Worm (Caenorhabditis elegans) whole organism, late embryonic: Measurements from ENCODE around the gene him-6.
"Not testable (repeated sequence)": the region's sequence is repeated elsewhere in the genome, so short reads cannot be mapped to it uniquely, and the experiment has no call there.

Experiments
- F13H6.1 ChIP-seq: sonication (generic microtip); optimal IDR thresholded peaks from 2 replicates; lab custom pipeline; 2016; ENCODE audit warnings: missing genetic modification characterization, missing compliant biosample characterization
- K02D7.2 ChIP-seq: sonication (generic microtip); optimal IDR thresholded peaks from 2 replicates; lab custom pipeline; 2017; ENCODE audit warnings: mild to moderate bottlenecking, missing genetic modification characterization, missing compliant biosample characterization
- K09A11.1 ChIP-seq: sonication (generic microtip); optimal IDR thresholded peaks from 2 replicates; lab custom pipeline; 2017; ENCODE audit warnings: antibody characterized with exemption, mild to moderate bottlenecking, missing genetic modification characterization, missing compliant biosample characterization; ENCODE audit not compliant: insufficient read depth
- ama-1 ChIP-seq: fragments of 150-350 bp; optimal IDR thresholded peaks from 2 replicates; lab custom pipeline; 2014
- ceh-14 ChIP-seq: sonication (generic microtip); optimal IDR thresholded peaks from 2 replicates; lab custom pipeline; 2016; ENCODE audit warnings: missing genotype, missing genetic modification characterization, missing compliant biosample characterization
- ceh-19 ChIP-seq: fragments of 200-800 bp; sonication (Bioruptor generic); optimal IDR thresholded peaks from 2 replicates; lab custom pipeline; 2018; ENCODE audit warnings: mild to moderate bottlenecking, missing genetic modification characterization, missing compliant biosample characterization
- ceh-30 ChIP-seq: fragments of 150-350 bp; optimal IDR thresholded peaks from 2 replicates; lab custom pipeline; 2014; ENCODE audit warnings: missing biosample characterization, missing genetic modification characterization
- ceh-45 ChIP-seq: fragments of 200-800 bp; sonication (Bioruptor generic); IDR thresholded peaks from 2 replicates; pipeline ENCODE4 v1.3.6; 2022; ENCODE audit warnings: missing genetic modification reagents, missing genetic modification characterization, missing compliant biosample characterization
- elt-2 ChIP-seq: sonication (generic microtip); optimal IDR thresholded peaks from 2 replicates; lab custom pipeline; 2016; ENCODE audit warnings: missing genetic modification reagents, missing genetic modification characterization, missing compliant biosample characterization
- elt-4 ChIP-seq: sonication (generic microtip); optimal IDR thresholded peaks from 2 replicates; lab custom pipeline; 2016; ENCODE audit warnings: missing genetic modification characterization, missing compliant biosample characterization
- fkh-10 ChIP-seq: fragments of 150-350 bp; optimal IDR thresholded peaks from 2 replicates; lab custom pipeline; 2014; ENCODE audit warnings: missing biosample characterization, missing genetic modification reagents, missing genetic modification characterization
- fkh-6 ChIP-seq: sonication (generic microtip); optimal IDR thresholded peaks from 2 replicates; lab custom pipeline; 2016; ENCODE audit warnings: missing genetic modification characterization, missing compliant biosample characterization
- gmeb-2 ChIP-seq: sonication (generic microtip); optimal IDR thresholded peaks from 2 replicates; lab custom pipeline; 2016; ENCODE audit warnings: missing genetic modification characterization, inconsistent platforms, missing compliant biosample characterization
- hlh-15 ChIP-seq: sonication (generic microtip); optimal IDR thresholded peaks from 2 replicates; lab custom pipeline; 2016; ENCODE audit warnings: missing genetic modification characterization, missing compliant biosample characterization
- hlh-30 ChIP-seq: sonication (generic microtip); optimal IDR thresholded peaks from 2 replicates; lab custom pipeline; 2017; ENCODE audit warnings: antibody characterized with exemption, missing genetic modification characterization, missing compliant biosample characterization; ENCODE audit not compliant: insufficient read depth
- hlh-8 ChIP-seq: sonication (generic microtip); optimal IDR thresholded peaks from 2 replicates; lab custom pipeline; 2016; ENCODE audit warnings: missing genotype, missing genetic modification characterization, missing compliant biosample characterization
- lim-6 ChIP-seq: sonication (generic microtip); optimal IDR thresholded peaks from 2 replicates; lab custom pipeline; 2016; ENCODE audit warnings: missing genetic modification characterization, missing compliant biosample characterization
- madf-2 ChIP-seq: sonication (generic microtip); optimal IDR thresholded peaks from 2 replicates; lab custom pipeline; 2017; ENCODE audit warnings: missing genetic modification characterization, missing compliant biosample characterization
- mec-3 ChIP-seq: sonication (generic microtip); optimal IDR thresholded peaks from 2 replicates; lab custom pipeline; 2016; ENCODE audit warnings: borderline replicate concordance, missing genetic modification characterization, missing compliant biosample characterization
- nfya-1 ChIP-seq: sonication (generic microtip); optimal IDR thresholded peaks from 2 replicates; lab custom pipeline; 2017; ENCODE audit warnings: missing genetic modification characterization, mild to moderate bottlenecking, missing compliant biosample characterization, antibody characterized with exemption, moderate library complexity
- npax-4 ChIP-seq: sonication (generic microtip); optimal IDR thresholded peaks from 2 replicates; lab custom pipeline; 2016; ENCODE audit warnings: missing genetic modification characterization, missing compliant biosample characterization
- odd-2 ChIP-seq: sonication (generic microtip); optimal IDR thresholded peaks from 2 replicates; lab custom pipeline; 2017; ENCODE audit warnings: antibody characterized with exemption, mild to moderate bottlenecking, missing genetic modification characterization, missing compliant biosample characterization
- pax-1 ChIP-seq: fragments of 150-350 bp; optimal IDR thresholded peaks from 2 replicates; lab custom pipeline; 2014; ENCODE audit warnings: missing biosample characterization, missing genetic modification characterization
- pha-2 ChIP-seq: sonication (generic microtip); optimal IDR thresholded peaks from 2 replicates; lab custom pipeline; 2017; ENCODE audit warnings: mild to moderate bottlenecking, missing genetic modification characterization, missing compliant biosample characterization
- pha-4 ChIP-seq: fragments of 150-350 bp; optimal IDR thresholded peaks from 2 replicates; lab custom pipeline; 2018; ENCODE audit warnings: missing biosample characterization, missing genetic modification reagents, missing genetic modification characterization
- pqm-1 ChIP-seq: sonication (generic microtip); optimal IDR thresholded peaks from 2 replicates; lab custom pipeline; 2016; ENCODE audit warnings: missing genetic modification characterization, missing compliant biosample characterization
- ref-2 ChIP-seq: sonication (generic microtip); optimal IDR thresholded peaks from 2 replicates; lab custom pipeline; 2016; ENCODE audit warnings: missing genetic modification characterization, missing compliant biosample characterization
- sdc-2 ChIP-seq: sonication (generic microtip); optimal IDR thresholded peaks from 2 replicates; lab custom pipeline; 2016; ENCODE audit warnings: missing genotype, missing genetic modification characterization, missing compliant biosample characterization
- sox-2 ChIP-seq: fragments of 200-800 bp; sonication (Bioruptor generic); IDR thresholded peaks from 2 replicates; pipeline ENCODE4 v1.3.6; 2022; ENCODE audit warnings: missing genetic modification reagents, missing genetic modification characterization, missing compliant biosample characterization
- tbx-2 ChIP-seq: sonication (generic microtip); optimal IDR thresholded peaks from 2 replicates; lab custom pipeline; 2016; ENCODE audit warnings: missing genetic modification characterization, missing compliant biosample characterization
- tbx-7 ChIP-seq: sonication (generic microtip); optimal IDR thresholded peaks from 2 replicates; lab custom pipeline; 2016; ENCODE audit warnings: missing genotype, missing genetic modification characterization, missing compliant biosample characterization
- ttx-3 ChIP-seq: sonication (generic microtip); optimal IDR thresholded peaks from 2 replicates; lab custom pipeline; 2016; ENCODE audit warnings: missing genetic modification reagents, missing genetic modification characterization, missing compliant biosample characterization
- unc-55 ChIP-seq: sonication (generic microtip); optimal IDR thresholded peaks from 2 replicates; lab custom pipeline; 2017; ENCODE audit warnings: missing biosample characterization, missing genetic modification reagents, missing genetic modification characterization
- zip-5 ChIP-seq: sonication (generic microtip); optimal IDR thresholded peaks from 2 replicates; lab custom pipeline; 2016; ENCODE audit warnings: missing genetic modification characterization, missing compliant biosample characterization
- ztf-16 ChIP-seq: sonication (generic microtip); optimal IDR thresholded peaks from 2 replicates; lab custom pipeline; 2017; ENCODE audit warnings: missing genetic modification characterization, missing compliant biosample characterization

The him-6 gene

ce11 chrIV:12464822-12465221 is 25.8 kb upstream of the him-6 start:
- TF ChIP-seq unc-55 (GFP tag; lab: Kevin White, UChicago) (no peak), ceh-14 (tag; lab: Kevin White, UChicago) (no peak), ztf-16 (no peak), ceh-30 (tag; lab: Kevin White, UChicago) (no peak), ceh-45 (no peak), fkh-10 (GFP tag; lab: Kevin White, UChicago) (no peak), pha-4 (tag; lab: Kevin White, UChicago) (no peak), odd-2 (no peak), ref-2 (tag; lab: Kevin White, UChicago) (no peak), K02D7.2 (no peak), sdc-2 (tag; lab: Kevin White, UChicago) (no peak), zip-5 (no peak), pha-2 (no peak), elt-2 (no peak), F13H6.1 (tag; lab: Kevin White, UChicago) (no peak), fkh-6 (tag; lab: Kevin White, UChicago) (no peak)

DNA sequence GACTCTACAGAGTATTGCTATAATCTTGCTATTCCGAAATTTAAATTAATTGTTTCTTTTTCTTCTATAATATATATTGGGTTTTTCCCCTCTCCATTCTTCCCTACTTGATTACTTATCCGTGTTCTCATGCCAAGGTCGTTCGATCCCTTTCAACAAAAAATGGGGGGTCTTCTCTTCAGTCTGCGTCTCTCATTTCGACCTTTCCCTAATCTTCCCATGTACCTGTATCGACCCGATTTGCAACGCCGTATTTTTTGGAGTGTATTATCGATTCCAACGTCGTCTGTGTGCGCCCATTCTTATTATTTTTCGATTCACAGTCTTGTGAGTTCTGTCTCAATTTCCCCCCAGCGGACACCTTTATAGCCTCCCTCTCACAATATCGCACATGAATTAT is 22.8 kb upstream of the him-6 start:
- TF ChIP-seq ceh-45 = no peak
- no peak for TF ChIP-seq mec-3 (tag; lab: Kevin White, UChicago)
- TF ChIP-seq hlh-15 (tag; lab: Kevin White, UChicago) = no peak
- no peak for TF ChIP-seq sox-2 (GFP tag; lab: Robert Waterston, UW)
- no peak for TF ChIP-seq odd-2
- TF ChIP-seq ceh-19 (GFP tag; lab: Kevin White, UChicago) = no peak
- no peak for TF ChIP-seq tbx-2 (tag; lab: Kevin White, UChicago)
- TF ChIP-seq tbx-7 (tag; lab: Kevin White, UChicago) = no peak
- no peak for TF ChIP-seq ttx-3
- TF ChIP-seq, all 69 proteins: peak for 0

DNA sequence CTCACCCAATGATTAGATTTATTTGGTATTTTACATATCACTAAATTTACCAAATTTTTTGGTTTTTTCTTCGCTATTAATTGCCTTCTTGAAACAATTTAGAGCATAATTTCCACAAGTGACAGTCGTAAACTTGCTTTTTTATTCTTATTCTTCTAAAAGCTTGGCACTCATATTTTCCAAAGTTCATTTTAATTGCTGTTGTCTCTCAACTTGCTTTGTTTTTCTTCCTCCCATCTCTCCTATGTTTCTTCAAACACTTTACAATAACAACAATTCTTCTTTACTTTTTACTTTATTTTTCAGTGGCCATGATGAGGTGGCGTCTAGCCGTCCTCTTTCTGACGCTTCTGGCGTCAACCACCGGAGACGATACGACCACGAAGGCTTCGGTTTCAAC is 22.2 kb upstream of the him-6 start, which contains the start of gene igdb-2:
igdb-2 (plus strand) TSS at position 301 of the 400 bp plus-strand sequence.
- TF ChIP-seq K09A11.1 (tag; lab: Kevin White, UChicago) (no peak), nfya-1 (no peak), npax-4 (tag; lab: Kevin White, UChicago) (no peak), pha-2 (no peak), fkh-6 (tag; lab: Kevin White, UChicago) (no peak), gmeb-2 (tag; lab: Kevin White, UChicago) (no peak), madf-2 (tag; lab: Kevin White, UChicago) (no peak), pax-1 (tag; lab: Kevin White, UChicago) (no peak), odd-2 (no peak), elt-4 (no peak), hlh-8 (tag; lab: Kevin White, UChicago) (no peak)

DNA sequence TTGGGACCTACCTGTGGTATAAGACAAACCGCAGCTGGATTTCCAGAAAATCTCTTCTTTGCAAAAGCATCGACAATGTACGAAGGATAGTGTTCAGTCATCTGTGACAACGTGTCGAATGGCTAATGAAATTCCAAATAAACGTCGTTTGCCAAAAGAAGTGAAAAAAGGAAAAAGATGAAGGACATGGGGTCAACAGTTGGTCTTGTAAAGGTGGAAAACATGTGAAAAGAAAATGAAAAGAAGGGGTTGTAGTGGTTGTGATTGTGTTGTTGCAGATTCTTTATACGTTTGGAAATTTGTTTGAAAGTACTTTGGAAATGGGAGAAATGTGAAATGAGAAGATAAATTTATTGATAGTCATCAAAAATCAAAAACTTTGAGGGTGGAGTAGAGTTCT is 13.6 kb upstream of the him-6 start, which contains the start of gene T04A11.1:
T04A11.1 (minus strand) TSS at position 101 of the 400 bp plus-strand sequence.
- TF ChIP-seq ceh-30 (tag; lab: Kevin White, UChicago); unc-55 (GFP tag; lab: Kevin White, UChicago); lim-6 (tag; lab: Kevin White, UChicago): not testable (repeated sequence)
- TF ChIP-seq, all 69 proteins: peak for 0; not testable (repeated sequence) for 69

ce11 chrIV:12478711-12479110 is 11.9 kb upstream of the him-6 start, which contains the start of gene igdb-1:
igdb-1 (plus strand) TSS chrIV:12479011.
- not testable (repeated sequence) for TF ChIP-seq hlh-8 (tag; lab: Kevin White, UChicago); pqm-1; nfya-1

- TF ChIP-seq hlh-30 (tag; lab: Kevin White, UChicago); fkh-10 (GFP tag; lab: Kevin White, UChicago); ama-1: not testable (repeated sequence)
- TF ChIP-seq, all 69 proteins: peak for 0; not testable (repeated sequence) for 69
Measured at ce11 chrIV:12484479-12484878, 6.1 kb upstream of the him-6 start, which contains the start of gene T04A11.4. T04A11.4 (minus strand) TSS chrIV:12484579.
